Fruit fly (Drosophila melanogaster): Measurements from ENCODE around the gene NetA.
A peak's percentile ranks its signal among the peaks of the same experiment; 100 is the strongest.

The NetA gene

dm6 chrX:14653691-14654090 is at the start of gene NetA:
Gene NetA, minus strand, starts transcription at chrX:14653928.
- TF ChIP-seq Dll (optimal IDR thresholded peaks at IDR 0.05) (peak; percentile 66), pan (optimal IDR thresholded peaks at IDR 0.05) (no peak)

- TF ChIP-seq CG8478 (optimal IDR thresholded peaks at IDR 0.05) (no peak), usp (GFP tag; optimal IDR thresholded peaks at IDR 0.05) (no peak), psq (optimal IDR thresholded peaks at IDR 0.05) (no peak), EcR (GFP tag; optimal IDR thresholded peaks at IDR 0.05) (no peak), pan (optimal IDR thresholded peaks at IDR 0.05) (no peak), Dll (optimal IDR thresholded peaks at IDR 0.05) (no peak)
Measured at dm6 chrX:14702058-14702457, 48.3 kb upstream of the NetA start, which contains the start of gene CG43088. Gene CG43088, plus strand, starts transcription at chrX:14702358.

- TF ChIP-seq pan (optimal IDR thresholded peaks at IDR 0.05) (no peak), CG8478 (optimal IDR thresholded peaks at IDR 0.05) (no peak), psq (optimal IDR thresholded peaks at IDR 0.05) (no peak), Dll (optimal IDR thresholded peaks at IDR 0.05) (no peak), usp (GFP tag; optimal IDR thresholded peaks at IDR 0.05) (no peak), EcR (GFP tag; optimal IDR thresholded peaks at IDR 0.05) (no peak)
Measured at dm6 chrX:14689108-14689507, 35.4 kb upstream of the NetA start.

- TF ChIP-seq usp (GFP tag; optimal IDR thresholded peaks at IDR 0.05) (no peak), CG8478 (optimal IDR thresholded peaks at IDR 0.05) (no peak)
Measured at dm6 chrX:14679189-14679588, 25.5 kb upstream of the NetA start, which contains the start of gene CG5321. Gene CG5321, plus strand, starts transcription at chrX:14679568.

- no peak for TF ChIP-seq pan (optimal IDR thresholded peaks at IDR 0.05)
- TF ChIP-seq CG8478 (optimal IDR thresholded peaks at IDR 0.05) = no peak
- TF ChIP-seq EcR (GFP tag; optimal IDR thresholded peaks at IDR 0.05) = no peak
- TF ChIP-seq Dll (optimal IDR thresholded peaks at IDR 0.05) = no peak
- TF ChIP-seq psq (optimal IDR thresholded peaks at IDR 0.05) = no peak
- no peak for TF ChIP-seq usp (GFP tag; optimal IDR thresholded peaks at IDR 0.05)
Measured at dm6 chrX:14678128-14678527, 24.4 kb upstream of the NetA start.

- no peak for TF ChIP-seq CG8478 (optimal IDR thresholded peaks at IDR 0.05)
- no peak for TF ChIP-seq pan (optimal IDR thresholded peaks at IDR 0.05)
- TF ChIP-seq Dll (optimal IDR thresholded peaks at IDR 0.05) = no peak
- TF ChIP-seq usp (GFP tag; optimal IDR thresholded peaks at IDR 0.05) = no peak
- no peak for TF ChIP-seq EcR (GFP tag; optimal IDR thresholded peaks at IDR 0.05)
- no peak for TF ChIP-seq psq (optimal IDR thresholded peaks at IDR 0.05)
Measured at dm6 chrX:14669233-14669632, 15.5 kb upstream of the NetA start.

- no peak for TF ChIP-seq pan (optimal IDR thresholded peaks at IDR 0.05)
- no peak for TF ChIP-seq CG8478 (optimal IDR thresholded peaks at IDR 0.05)
- TF ChIP-seq Dll (optimal IDR thresholded peaks at IDR 0.05) = no peak
- no peak for TF ChIP-seq EcR (GFP tag; optimal IDR thresholded peaks at IDR 0.05)
- no peak for TF ChIP-seq usp (GFP tag; optimal IDR thresholded peaks at IDR 0.05)
- TF ChIP-seq psq (optimal IDR thresholded peaks at IDR 0.05) = no peak
Measured at dm6 chrX:14649742-14650141, 4.0 kb downstream of the NetA start.

dm6 chrX:14634696-14635095 is 19.0 kb downstream of the NetA start:
- TF ChIP-seq Dll (optimal IDR thresholded peaks at IDR 0.05) = no peak
- TF ChIP-seq pan (optimal IDR thresholded peaks at IDR 0.05) = no peak
- TF ChIP-seq usp (GFP tag; optimal IDR thresholded peaks at IDR 0.05) = no peak
- TF ChIP-seq EcR (GFP tag; optimal IDR thresholded peaks at IDR 0.05) = no peak
- no peak for TF ChIP-seq CG8478 (optimal IDR thresholded peaks at IDR 0.05)
- no peak for TF ChIP-seq psq (optimal IDR thresholded peaks at IDR 0.05)

- TF ChIP-seq Dll (optimal IDR thresholded peaks at IDR 0.05) = no peak
- TF ChIP-seq EcR (GFP tag; optimal IDR thresholded peaks at IDR 0.05) = no peak
- TF ChIP-seq usp (GFP tag; optimal IDR thresholded peaks at IDR 0.05) = no peak
- TF ChIP-seq CG8478 (optimal IDR thresholded peaks at IDR 0.05) = no peak
- no peak for TF ChIP-seq psq (optimal IDR thresholded peaks at IDR 0.05)
- TF ChIP-seq pan (optimal IDR thresholded peaks at IDR 0.05) = no peak
Measured at dm6 chrX:14634224-14634623, 19.5 kb downstream of the NetA start.

- TF ChIP-seq Dll (optimal IDR thresholded peaks at IDR 0.05) = no peak
- no peak for TF ChIP-seq pan (optimal IDR thresholded peaks at IDR 0.05)
- TF ChIP-seq EcR (GFP tag; optimal IDR thresholded peaks at IDR 0.05) = no peak
- TF ChIP-seq usp (GFP tag; optimal IDR thresholded peaks at IDR 0.05) = no peak
- TF ChIP-seq psq (optimal IDR thresholded peaks at IDR 0.05) = no peak
- TF ChIP-seq CG8478 (optimal IDR thresholded peaks at IDR 0.05) = no peak
Measured at dm6 chrX:14633168-14633567, 20.6 kb downstream of the NetA start.

- TF ChIP-seq EcR (GFP tag; optimal IDR thresholded peaks at IDR 0.05) (no peak), CG8478 (optimal IDR thresholded peaks at IDR 0.05) (no peak), Dll (optimal IDR thresholded peaks at IDR 0.05) (no peak)
Measured at dm6 chrX:14629411-14629810, 24.3 kb downstream of the NetA start.

- no peak for TF ChIP-seq Dll (optimal IDR thresholded peaks at IDR 0.05)
- no peak for TF ChIP-seq psq (optimal IDR thresholded peaks at IDR 0.05)
- no peak for TF ChIP-seq CG8478 (optimal IDR thresholded peaks at IDR 0.05)
- no peak for TF ChIP-seq usp (GFP tag; optimal IDR thresholded peaks at IDR 0.05)
- TF ChIP-seq pan (optimal IDR thresholded peaks at IDR 0.05) = no peak
- no peak for TF ChIP-seq EcR (GFP tag; optimal IDR thresholded peaks at IDR 0.05)
Measured at dm6 chrX:14627080-14627796, 26.5 kb downstream of the NetA start.

- no peak for TF ChIP-seq pan (optimal IDR thresholded peaks at IDR 0.05)
- no peak for TF ChIP-seq psq (optimal IDR thresholded peaks at IDR 0.05)
- no peak for TF ChIP-seq Dll (optimal IDR thresholded peaks at IDR 0.05)
- TF ChIP-seq CG8478 (optimal IDR thresholded peaks at IDR 0.05) = no peak
- TF ChIP-seq usp (GFP tag; optimal IDR thresholded peaks at IDR 0.05) = no peak
- TF ChIP-seq EcR (GFP tag; optimal IDR thresholded peaks at IDR 0.05) = no peak
Measured at dm6 chrX:14622179-14622578, 31.5 kb downstream of the NetA start.
